Worm (Caenorhabditis elegans): ENCODE data around the gene C03H5.7.

DNA sequence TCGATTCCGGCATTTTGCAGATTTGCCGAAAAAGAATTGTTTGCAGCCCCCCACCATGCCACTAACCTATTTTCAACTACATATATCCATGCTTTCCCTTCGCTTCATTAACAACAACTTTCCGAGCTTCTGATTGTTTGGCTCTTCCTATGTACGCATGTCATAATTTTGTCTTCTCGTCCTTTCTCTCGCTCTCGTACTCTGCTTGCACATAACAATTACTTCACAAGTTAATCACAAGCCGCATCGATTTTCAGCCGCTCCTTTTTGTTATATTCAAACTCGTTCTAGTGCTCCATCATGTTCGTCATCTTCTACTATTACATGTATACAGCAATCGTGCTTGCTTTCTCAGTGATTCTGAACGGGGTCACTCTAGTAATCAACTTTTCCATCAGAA is 1.7 kb upstream of the C03H5.7 start, which contains the start of gene C03H5.9:
- TF ChIP-seq lin-11 (tag; optimal IDR thresholded peaks at IDR 0.05) (no peak), nhr-11 (tag; optimal IDR thresholded peaks at IDR 0.05) (no peak), fkh-6 (tag; optimal IDR thresholded peaks at IDR 0.05) (no peak), F13H6.1 (tag; optimal IDR thresholded peaks at IDR 0.05) (no peak), ama-1 (optimal IDR thresholded peaks at IDR 0.05) (no peak), ceh-34 (tag; optimal IDR thresholded peaks at IDR 0.05) (no peak), ceh-14 (tag; optimal IDR thresholded peaks at IDR 0.05) (no peak)
